Worm (Caenorhabditis elegans): ENCODE data around the gene paml-1.

- TF ChIP-seq R02D3.7 (tag; optimal IDR thresholded peaks at IDR 0.05) (no peak), aly-2 (tag; optimal IDR thresholded peaks at IDR 0.05) (no peak), ama-1 (optimal IDR thresholded peaks at IDR 0.05) (no peak), nhr-25 (tag; optimal IDR thresholded peaks at IDR 0.05) (no peak), nhr-21 (tag; optimal IDR thresholded peaks at IDR 0.05) (no peak), nhr-12 (tag; optimal IDR thresholded peaks at IDR 0.05) (no peak), lin-13 (GFP tag; optimal IDR thresholded peaks at IDR 0.05) (no peak), blmp-1 (tag; optimal IDR thresholded peaks at IDR 0.05; ENCODE audit: insufficient read depth) (no peak), F13H6.1 (tag; optimal IDR thresholded peaks at IDR 0.05) (no peak)
These were observed 18.0 kb downstream of the paml-1 start for ce11 chrIII:10215882-10216281.

Measured in whole organism, L2 larva.